Worm (Caenorhabditis elegans): ENCODE measurements around the gene denn-4.

- no peak for TF ChIP-seq unc-62 (GFP tag; optimal IDR thresholded peaks at IDR 0.05)
- no peak for TF ChIP-seq pha-4 (tag; optimal IDR thresholded peaks at IDR 0.05)
- TF ChIP-seq sptf-1 (tag; optimal IDR thresholded peaks at IDR 0.05): peak; percentile 1
- TF ChIP-seq nhr-237 (tag; optimal IDR thresholded peaks at IDR 0.05): no peak
- TF ChIP-seq ceh-39 (tag; optimal IDR thresholded peaks at IDR 0.05): no peak
- no peak for TF ChIP-seq lin-13 (tag; optimal IDR thresholded peaks at IDR 0.05)
These were observed 18.6 kb upstream of the denn-4 start for ce11 chrIV:1905250-1905649.

All from whole organism, mixed stage, embryonic.